Worm (Caenorhabditis elegans) whole organism, young adult: ENCODE data around the gene F07C6.3.

Experiments
- K11D2.4 ChIP-seq: fragments of 200-800 bp; sonication (Bioruptor generic); IDR thresholded peaks from 2 replicates; pipeline ENCODE4 v1.3.6; 2022; ENCODE audit warnings: missing genetic modification reagents, missing genetic modification characterization, missing compliant biosample characterization
- ama-1 ChIP-seq, 3 experiments: fragments of 150-350 bp in 1 of 3; sonication (generic microtip) in 2 of 3; optimal IDR thresholded peaks; 2 replicates each; lab custom pipeline; 2014 to 2018; ENCODE audit warnings: missing biosample characterization in 2 of 3, missing genetic modification characterization in 2 of 3, missing genetic modification reagents in 2 of 3
- bed-2 ChIP-seq: fragments of 200-800 bp; sonication (Bioruptor generic); IDR thresholded peaks from 2 replicates; pipeline ENCODE4 v1.3.6; 2022; ENCODE audit warnings: missing genetic modification reagents, missing genetic modification characterization, missing compliant biosample characterization
- dox-1 ChIP-seq: fragments of 200-800 bp; sonication (Bioruptor generic); IDR thresholded peaks from 2 replicates; pipeline ENCODE4 v1.3.6; 2022; ENCODE audit warnings: missing genetic modification reagents, missing genetic modification characterization, missing compliant biosample characterization
- dpl-1 ChIP-seq: fragments of 150-350 bp; optimal IDR thresholded peaks from 2 replicates; lab custom pipeline; 2014; ENCODE audit warnings: missing biosample characterization, missing genetic modification reagents, missing genetic modification characterization
- ekl-4 ChIP-seq: fragments of 200-800 bp; sonication (Bioruptor generic); IDR thresholded peaks from 2 replicates; pipeline ENCODE4 v1.3.6; 2022; ENCODE audit warnings: missing genetic modification reagents, missing genetic modification characterization, missing compliant biosample characterization
- fkh-3 ChIP-seq: sonication (generic microtip); optimal IDR thresholded peaks from 2 replicates; lab custom pipeline; 2016; ENCODE audit warnings: mild to moderate bottlenecking, missing genetic modification characterization, missing compliant biosample characterization
- hmg-1.2 ChIP-seq: fragments of 200-800 bp; sonication (Bioruptor generic); IDR thresholded peaks from 2 replicates; pipeline ENCODE4 v1.3.6; 2022; ENCODE audit warnings: missing genetic modification reagents, missing genetic modification characterization, missing compliant biosample characterization
- let-607 ChIP-seq, 2 experiments: fragments of 200-800 bp in 1 of 2; sonication (Bioruptor generic) in 1 of 2; sonication (generic microtip) in 1 of 2; optimal IDR thresholded peaks; 2 replicates each; lab custom pipeline; 2016 to 2018; ENCODE audit warnings: mild to moderate bottlenecking in 2 of 2, missing compliant biosample characterization in 2 of 2, missing genetic modification characterization in 2 of 2, moderate library complexity in 2 of 2, missing genotype in 1 of 2
- lin-26 ChIP-seq: fragments of 200-800 bp; sonication (Bioruptor generic); IDR thresholded peaks from 2 replicates; pipeline ENCODE4 v1.3.6; 2022; ENCODE audit warnings: missing genetic modification reagents, missing genetic modification characterization, missing compliant biosample characterization
- lin-40 ChIP-seq: sonication (generic microtip); optimal IDR thresholded peaks from 2 replicates; lab custom pipeline; 2016; ENCODE audit warnings: missing genetic modification characterization, mild to moderate bottlenecking, missing compliant biosample characterization, missing genotype, missing genetic modification reagents
- madf-6 ChIP-seq: fragments of 200-800 bp; sonication (Bioruptor generic); IDR thresholded peaks from 2 replicates; pipeline ENCODE4 v1.3.6; 2022; ENCODE audit warnings: missing genetic modification reagents, missing genetic modification characterization, missing compliant biosample characterization
- nfyb-1 ChIP-seq: fragments of 200-800 bp; sonication (Bioruptor generic); IDR thresholded peaks from 2 replicates; pipeline ENCODE4 v1.3.6; 2022; ENCODE audit warnings: missing genetic modification reagents, missing genetic modification characterization, missing compliant biosample characterization
- nhr-80 ChIP-seq: sonication (generic microtip); optimal IDR thresholded peaks from 2 replicates; lab custom pipeline; 2016; ENCODE audit warnings: missing genetic modification characterization, missing compliant biosample characterization
- snpc-1.1 ChIP-seq: sonication (generic microtip); optimal IDR thresholded peaks from 2 replicates; lab custom pipeline; 2017; ENCODE audit warnings: missing genetic modification characterization, mild to moderate bottlenecking, missing compliant biosample characterization, antibody characterized with exemption, moderate library complexity, missing genotype, missing genetic modification reagents; ENCODE audit not compliant: insufficient read depth
- tbx-9 ChIP-seq: sonication (generic microtip); optimal IDR thresholded peaks from 2 replicates; lab custom pipeline; 2016; ENCODE audit warnings: borderline replicate concordance, missing genetic modification characterization, inconsistent platforms, missing compliant biosample characterization
- zfh-2 ChIP-seq: fragments of 200-800 bp; sonication (Bioruptor generic); conservative IDR thresholded peaks from 2 replicates; pipeline ENCODE4 v1.3.6; 2022; ENCODE audit warnings: missing genetic modification reagents, missing genetic modification characterization, missing compliant biosample characterization
- ztf-22 ChIP-seq: fragments of 200-800 bp; sonication (Bioruptor generic); optimal IDR thresholded peaks from 2 replicates; lab custom pipeline; 2018; ENCODE audit warnings: mild to moderate bottlenecking, missing genetic modification characterization, moderate library complexity, missing compliant biosample characterization

The F07C6.3 gene

DNA sequence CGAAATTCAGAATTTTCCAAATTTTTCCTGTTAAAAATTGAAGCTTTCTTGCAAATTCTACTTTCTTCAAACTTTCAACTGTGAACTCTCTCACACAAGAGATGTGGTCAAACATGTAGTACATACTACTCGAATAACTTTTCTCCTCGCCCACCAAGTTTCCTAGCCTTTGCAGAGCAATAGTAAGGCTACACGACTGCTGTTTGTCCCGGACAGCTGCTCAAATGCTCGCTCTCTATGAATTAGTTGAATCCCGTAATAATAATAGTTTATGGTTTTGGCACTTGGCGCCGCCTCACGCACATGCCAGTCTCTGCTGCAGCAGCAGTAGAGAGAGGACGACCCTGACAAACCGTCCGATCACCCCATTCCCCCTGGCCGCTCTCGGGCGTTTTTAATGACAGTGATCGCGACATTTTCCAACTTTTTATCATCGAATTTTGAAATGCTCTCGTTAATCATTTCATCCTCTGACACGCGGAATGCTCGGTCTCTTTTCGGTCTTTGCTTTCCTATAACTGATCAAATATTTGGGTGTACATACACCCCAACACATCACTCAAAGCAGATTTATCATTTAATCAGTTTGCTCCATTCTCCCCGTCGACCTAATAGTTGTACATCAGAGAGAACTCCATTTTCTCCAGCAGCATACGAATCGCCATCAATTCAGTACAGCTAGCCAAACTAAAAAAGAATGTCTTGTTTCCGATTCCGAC, 44.8 kb downstream of the F07C6.3 start (continued):
- TF ChIP-seq fkh-3 = no peak

ce11 chrIV:12834417-12834731, 45.3 kb downstream of the F07C6.3 start:
- TF ChIP-seq hmg-1.2 (GFP tag; lab: Robert Waterston, UW) = peak; percentile 67; the same call in 1 of the 2 replicates
- TF ChIP-seq ama-1 (optimal IDR thresholded peaks at IDR 0.05; lab: Kevin White, UChicago) = no peak
- TF ChIP-seq ama-1 (GFP tag; optimal IDR thresholded peaks at IDR 0.05; lab: Kevin White, UChicago) = no peak
- no peak for TF ChIP-seq bed-2 (GFP tag; lab: Robert Waterston, UW)

ce11 chrIV:12835363-12835762, 46.3 kb downstream of the F07C6.3 start:
- TF ChIP-seq dox-1 (GFP tag; lab: Robert Waterston, UW) (peak; percentile 40; the same call in 1 of the 2 replicates), let-607 (tag; optimal IDR thresholded peaks at IDR 0.05; lab: Kevin White, UChicago) (peak; percentile 77 to 89), ztf-22 (GFP tag; lab: Kevin White, UChicago) (no peak), hmg-1.2 (GFP tag; lab: Robert Waterston, UW) (0 out of 2 replicates have a peak, but pooled peaks have one; percentile 9), dpl-1 (GFP tag; lab: Kevin White, UChicago) (no peak), ekl-4 (0 out of 2 replicates have a peak, but pooled peaks have one; percentile 30), nfyb-1 (no peak), lin-40 (tag; lab: Kevin White, UChicago) (peak; percentile 20), tbx-9 (tag; lab: Kevin White, UChicago) (no peak), nhr-80 (tag; lab: Kevin White, UChicago) (peak; percentile 90)

- TF ChIP-seq madf-6 (0 out of 2 replicates have a peak, but pooled peaks have one; percentile 12), lin-26 (GFP tag; lab: Robert Waterston, UW) (0 out of 2 replicates have a peak, but pooled peaks have one; percentile 20), nfyb-1 (0 out of 2 replicates have a peak, but pooled peaks have one; percentile 22), zfh-2 (GFP tag; lab: Robert Waterston, UW) (peak; percentile 39; the same call in 1 of the 2 replicates), K11D2.4 (GFP tag; lab: Robert Waterston, UW) (no peak), snpc-1.1 (tag; lab: Kevin White, UChicago) (no peak)
These were observed 47.2 kb downstream of the F07C6.3 start, which contains the start of gene M02B1.3 for ce11 chrIV:12836208-12836607. Gene M02B1.3, plus strand, starts transcription at chrIV:12836508.
